Fruit fly (Drosophila melanogaster) whole organism, wandering third instar larva: Measurements from ENCODE around the gene Kmn1.
"Not testable (repeated sequence)": the region's sequence is repeated elsewhere in the genome, so short reads cannot be mapped to it uniquely, and the experiment has no call there.

Experiments used
- Abd-B ChIP-seq: fragments of >200 bp; optimal IDR thresholded peaks from 2 replicates; lab custom pipeline; 2017; ENCODE audit warnings: missing biosample characterization, missing genetic modification characterization
- CG32264 ChIP-seq: fragments of 200-800 bp; sonication (Bioruptor generic); optimal IDR thresholded peaks from 2 replicates; lab custom pipeline; 2016; ENCODE audit warnings: missing biosample characterization, missing genetic modification characterization
- CG9705 ChIP-seq: fragments of 200-800 bp; sonication (Bioruptor generic); optimal IDR thresholded peaks from 2 replicates; lab custom pipeline; 2018; ENCODE audit warnings: missing biosample characterization, mild to moderate bottlenecking, missing genetic modification characterization
- Dfd ChIP-seq: fragments of >200 bp; optimal IDR thresholded peaks from 2 replicates; lab custom pipeline; 2017; ENCODE audit warnings: missing biosample characterization, missing genetic modification characterization
- HLH106 ChIP-seq: fragments of 200-800 bp; optimal IDR thresholded peaks from 3 replicates; lab custom pipeline; 2019; ENCODE audit warnings: missing biosample characterization, mild to moderate bottlenecking, missing genetic modification characterization, moderate library complexity
- Hnf4 ChIP-seq: fragments of 200-800 bp; sonication (Bioruptor generic); optimal IDR thresholded peaks from 2 replicates; lab custom pipeline; 2016; ENCODE audit warnings: missing biosample characterization, mild to moderate bottlenecking, missing genetic modification characterization
- Hr78 ChIP-seq: fragments of >200 bp; optimal IDR thresholded peaks from 2 replicates; lab custom pipeline; 2017; ENCODE audit warnings: missing biosample characterization, missing genetic modification characterization
- Hr83 ChIP-seq: fragments of 200-300 bp; sonication (Bioruptor generic); optimal IDR thresholded peaks from 2 replicates; lab custom pipeline; 2016; ENCODE audit warnings: missing biosample characterization, mild to moderate bottlenecking, missing genetic modification characterization, moderate library complexity; ENCODE audit not compliant: poor library complexity, severe bottlenecking
- Jra ChIP-seq: sonication (Bioruptor generic); optimal IDR thresholded peaks from 2 replicates; lab custom pipeline; 2016; ENCODE audit warnings: missing biosample characterization, missing genetic modification characterization
- Myc ChIP-seq: fragments of >200 bp; optimal IDR thresholded peaks from 2 replicates; lab custom pipeline; 2017
- OdsH ChIP-seq: fragments of 200-800 bp; sonication (Bioruptor generic); optimal IDR thresholded peaks from 2 replicates; lab custom pipeline; 2016; ENCODE audit warnings: missing biosample characterization, mild to moderate bottlenecking, missing genetic modification characterization
- Rel ChIP-seq, 2 experiments: fragments of 200-800 bp; sonication (Bioruptor generic) in 1 of 2; optimal IDR thresholded peaks; 2 replicates in 1 of 2; 3 replicates in 1 of 2; lab custom pipeline; 2016 to 2019; ENCODE audit warnings: mild to moderate bottlenecking in 2 of 2, missing biosample characterization in 2 of 2, missing genetic modification characterization in 2 of 2, moderate library complexity in 1 of 2
- Sp1 ChIP-seq: fragments of 200-800 bp; sonication (Bioruptor generic); optimal IDR thresholded peaks from 3 replicates; lab custom pipeline; 2019; ENCODE audit warnings: missing biosample characterization, mild to moderate bottlenecking, missing genetic modification characterization, moderate library complexity
- Vsx2 ChIP-seq: fragments of 200-300, 225-300 bp; sonication (Bioruptor generic); optimal IDR thresholded peaks from 2 replicates; lab custom pipeline; 2018; ENCODE audit warnings: missing biosample characterization, missing genetic modification characterization; ENCODE audit not compliant: partially characterized antibody
- br ChIP-seq: fragments of 200-800 bp; sonication (Bioruptor generic); optimal IDR thresholded peaks from 2 replicates; lab custom pipeline; 2016; ENCODE audit warnings: missing biosample characterization, missing genetic modification characterization
- dmrt93B ChIP-seq: fragments of 200-800 bp; sonication (Bioruptor generic); optimal IDR thresholded peaks from 2 replicates; lab custom pipeline; 2018; ENCODE audit warnings: missing biosample characterization, mild to moderate bottlenecking, missing genetic modification characterization
- dsf ChIP-seq: sonication (Bioruptor generic); optimal IDR thresholded peaks from 2 replicates; lab custom pipeline; 2016; ENCODE audit warnings: missing biosample characterization, missing genetic modification characterization, borderline replicate concordance
- ey ChIP-seq: fragments of 200-800 bp; sonication (Bioruptor generic); optimal IDR thresholded peaks from 2 replicates; lab custom pipeline; 2016; ENCODE audit warnings: missing biosample characterization, missing genetic modification characterization
- foxo ChIP-seq, 2 experiments: fragments of 200-800 bp; sonication (Bioruptor generic); optimal IDR thresholded peaks; 2 replicates in 1 of 2; 3 replicates in 1 of 2; lab custom pipeline; 2016 to 2017; ENCODE audit warnings: missing biosample characterization in 2 of 2, missing genetic modification characterization in 2 of 2
- fru ChIP-seq: fragments of 200-800 bp; sonication (Bioruptor generic); optimal IDR thresholded peaks from 3 replicates; lab custom pipeline; 2016; ENCODE audit warnings: missing biosample characterization, mild to moderate bottlenecking, missing genetic modification characterization
- h ChIP-seq: fragments of 200-800 bp; sonication (Bioruptor generic); optimal IDR thresholded peaks from 3 replicates; lab custom pipeline; 2016; ENCODE audit warnings: missing biosample characterization, mild to moderate bottlenecking, missing genetic modification characterization
- jim ChIP-seq: fragments of 175-275, 200-325 bp; sonication (Bioruptor generic); optimal IDR thresholded peaks from 2 replicates; lab custom pipeline; 2016; ENCODE audit warnings: missing biosample characterization, mild to moderate bottlenecking, missing genetic modification characterization
- pan ChIP-seq: fragments of >200 bp; optimal IDR thresholded peaks from 2 replicates; lab custom pipeline; 2017
- psq ChIP-seq: fragments of 200-800 bp; sonication (Bioruptor generic); optimal IDR thresholded peaks from 3 replicates; lab custom pipeline; 2017; ENCODE audit warnings: missing biosample characterization, mild to moderate bottlenecking, missing genetic modification characterization, moderate library complexity
- rgr ChIP-seq: fragments of 200-800 bp; sonication (Bioruptor generic); optimal IDR thresholded peaks from 3 replicates; lab custom pipeline; 2016; ENCODE audit warnings: missing biosample characterization, mild to moderate bottlenecking, missing genetic modification characterization
- sage ChIP-seq: fragments of 200-800 bp; sonication (Bioruptor generic); optimal IDR thresholded peaks from 2 replicates; lab custom pipeline; 2016; ENCODE audit warnings: missing biosample characterization, mild to moderate bottlenecking, missing genetic modification characterization
- sv ChIP-seq: fragments of 200-800 bp; sonication (Bioruptor generic); optimal IDR thresholded peaks from 3 replicates; lab custom pipeline; 2016; ENCODE audit warnings: missing biosample characterization, missing genetic modification characterization
- usp ChIP-seq: fragments of >200 bp; optimal IDR thresholded peaks from 2 replicates; lab custom pipeline; 2017; ENCODE audit warnings: missing biosample characterization, missing genetic modification characterization
- woc ChIP-seq: sonication (Bioruptor generic); optimal IDR thresholded peaks from 2 replicates; lab custom pipeline; 2016; ENCODE audit warnings: missing biosample characterization, mild to moderate bottlenecking, missing genetic modification characterization

Gene Kmn1

dm6 chrX:11600795-11601358, 28.6 kb upstream of the Kmn1 start:
- TF ChIP-seq ey (GFP tag; lab: Kevin White, UChicago) = peak; percentile 51
- TF ChIP-seq Abd-B = no peak
- TF ChIP-seq Rel (GFP tag; optimal IDR thresholded peaks at IDR 0.05; lab: Kevin White, UChicago) = no peak
- TF ChIP-seq Rel (tag; optimal IDR thresholded peaks at IDR 0.05; lab: Kevin White, UChicago) = peak; percentile 65
- no peak for TF ChIP-seq CG9705 (GFP tag; lab: Kevin White, UChicago)
- TF ChIP-seq rgr = peak; percentile 41
- peak; percentile 47 for TF ChIP-seq sage (GFP tag; lab: Kevin White, UChicago)
- peak; percentile 32 for TF ChIP-seq psq (GFP tag; lab: Kevin White, UChicago)
- peak in 1 of 2 experiments; percentile 26 for TF ChIP-seq foxo (GFP tag; optimal IDR thresholded peaks at IDR 0.05; lab: Kevin White, UChicago)
- no peak for TF ChIP-seq Dfd (GFP tag; lab: Kevin White, UChicago)
- TF ChIP-seq Hnf4 (GFP tag; lab: Kevin White, UChicago) = peak; percentile 31
- no peak for TF ChIP-seq dmrt93B (GFP tag; lab: Kevin White, UChicago)
- peak; percentile 59 for TF ChIP-seq woc (GFP tag; lab: Kevin White, UChicago)
- peak; percentile 36 for TF ChIP-seq HLH106
- peak; percentile 62 for TF ChIP-seq br (GFP tag; lab: Kevin White, UChicago)
- peak; percentile 55 for TF ChIP-seq h
- TF ChIP-seq Sp1 = peak; percentile 38
- TF ChIP-seq pan (lab: Kevin White, UChicago) = no peak
- peak; percentile 74 for TF ChIP-seq Jra (GFP tag; lab: Kevin White, UChicago)
- TF ChIP-seq jim (GFP tag; lab: Kevin White, UChicago) = no peak

- not testable (repeated sequence) for TF ChIP-seq Jra (GFP tag; lab: Kevin White, UChicago); Vsx2 (GFP tag; lab: Kevin White, UChicago); usp
Observed at dm6 chrX:11599589-11599988, 27.3 kb upstream of the Kmn1 start, which contains the start of gene rho-4. rho-4 (plus strand) TSS chrX:11599838.

dm6 chrX:11584075-11584474, 11.8 kb upstream of the Kmn1 start, which contains the start of gene pkm:
pkm (minus strand) TSS chrX:11584175.
- TF ChIP-seq dsf (GFP tag; lab: Kevin White, UChicago) (no peak), sage (GFP tag; lab: Kevin White, UChicago) (no peak), Rel (GFP tag; optimal IDR thresholded peaks at IDR 0.05; lab: Kevin White, UChicago) (no peak), Rel (tag; optimal IDR thresholded peaks at IDR 0.05; lab: Kevin White, UChicago) (no peak)

dm6 chrX:11580200-11580840, 8.1 kb upstream of the Kmn1 start, which contains the start of gene nod:
nod (plus strand) TSS chrX:11580772.
- TF ChIP-seq psq (GFP tag; lab: Kevin White, UChicago) (peak; percentile 42), Hr78 (GFP tag; lab: Kevin White, UChicago) (no peak), CG32264 (GFP tag; lab: Kevin White, UChicago) (no peak), Vsx2 (GFP tag; lab: Kevin White, UChicago) (no peak), br (GFP tag; lab: Kevin White, UChicago) (peak; percentile 34), sv (GFP tag; lab: Kevin White, UChicago) (peak; percentile 38), h (peak; percentile 40), Hr83 (GFP tag; lab: Kevin White, UChicago) (peak; percentile 64), rgr (peak; percentile 65), Sp1 (peak; percentile 43), dmrt93B (GFP tag; lab: Kevin White, UChicago) (no peak), OdsH (GFP tag; lab: Kevin White, UChicago) (peak; percentile 29), HLH106 (peak; percentile 54), ey (GFP tag; lab: Kevin White, UChicago) (peak; percentile 63), CG9705 (GFP tag; lab: Kevin White, UChicago) (peak; percentile 36), foxo (GFP tag; optimal IDR thresholded peaks at IDR 0.05; lab: Kevin White, UChicago) (peak in 1 of 2 experiments; percentile 71), fru (GFP tag; lab: Kevin White, UChicago) (peak; percentile 74)

dm6 chrX:11578841-11579240, 6.6 kb upstream of the Kmn1 start:
- no peak for TF ChIP-seq rgr
- TF ChIP-seq Myc = peak; percentile 54
- no peak for TF ChIP-seq Jra (GFP tag; lab: Kevin White, UChicago)
- TF ChIP-seq, all 38 proteins: peak for 1
